Fruit fly (Drosophila melanogaster): ENCODE data around the gene CG42824.

Gene CG42824

dm6 chr3R:17391313-17391845, 14.9 kb downstream of the CG42824 start, which contains the start of the genes Brf and sds22 (continued):
- TF ChIP-seq Hr39 (GFP tag; optimal IDR thresholded peaks at IDR 0.05), result peak; percentile 98
- TF ChIP-seq Hr4 (GFP tag; optimal IDR thresholded peaks at IDR 0.05), result peak; percentile 96
- TF ChIP-seq Hr38 (GFP tag; optimal IDR thresholded peaks at IDR 0.05), result peak; percentile 32
- peak; percentile 79 for TF ChIP-seq CG6276 (GFP tag; optimal IDR thresholded peaks at IDR 0.05)
- TF ChIP-seq vri (GFP tag; optimal IDR thresholded peaks at IDR 0.05), result peak; percentile 90
- peak; percentile 91 for TF ChIP-seq dsx (GFP tag; optimal IDR thresholded peaks at IDR 0.05; ENCODE audit: poor library complexity, severe bottlenecking)
- TF ChIP-seq CG31627 (GFP tag; optimal IDR thresholded peaks at IDR 0.05), result peak; percentile 98
- peak; percentile 96 for TF ChIP-seq Met (GFP tag; optimal IDR thresholded peaks at IDR 0.05)
- TF ChIP-seq Lpt (GFP tag; optimal IDR thresholded peaks at IDR 0.05), result peak; percentile 91
- TF ChIP-seq CG8632 (GFP tag; optimal IDR thresholded peaks at IDR 0.05), result peak; percentile 93
- peak; percentile 87 for TF ChIP-seq fd59A (GFP tag; optimal IDR thresholded peaks at IDR 0.05)
- peak; percentile 73 for TF ChIP-seq CG6854 (GFP tag; optimal IDR thresholded peaks at IDR 0.05)
- TF ChIP-seq CG8119 (GFP tag; IDR thresholded peaks at IDR 0.05), result peak; percentile 88
- TF ChIP-seq salr (GFP tag; optimal IDR thresholded peaks at IDR 0.05), result peak; percentile 77 to 93
- peak; percentile 69 to 89 for TF ChIP-seq ss (GFP tag; optimal IDR thresholded peaks at IDR 0.05)
- peak; percentile 83 for TF ChIP-seq spab (GFP tag; optimal IDR thresholded peaks at IDR 0.05)

- peak; percentile 71 for TF ChIP-seq Met (GFP tag; optimal IDR thresholded peaks at IDR 0.05)
- TF ChIP-seq vri (GFP tag; optimal IDR thresholded peaks at IDR 0.05), result peak; percentile 24
- TF ChIP-seq lz (GFP tag; optimal IDR thresholded peaks at IDR 0.05), result peak; percentile 79
- TF ChIP-seq fd85E (GFP tag; optimal IDR thresholded peaks at IDR 0.05), result peak; percentile 52
- peak; percentile 58 for TF ChIP-seq fd59A (GFP tag; optimal IDR thresholded peaks at IDR 0.05)
- TF ChIP-seq eg (GFP tag; IDR thresholded peaks at IDR 0.05), result peak; percentile 92
- peak; percentile 77 for TF ChIP-seq Hr39 (GFP tag; optimal IDR thresholded peaks at IDR 0.05)
- peak; percentile 68 for TF ChIP-seq Sox14 (GFP tag; optimal IDR thresholded peaks at IDR 0.05)
- peak; percentile 79 for TF ChIP-seq esn (GFP tag; optimal IDR thresholded peaks at IDR 0.05)
- TF ChIP-seq CG9139 (GFP tag; optimal IDR thresholded peaks at IDR 0.05), result peak; percentile 34
- TF ChIP-seq CG6854 (GFP tag; optimal IDR thresholded peaks at IDR 0.05), result peak; percentile 59
- peak; percentile 54 for TF ChIP-seq dac (GFP tag; optimal IDR thresholded peaks at IDR 0.05)
- TF ChIP-seq CG4318 (GFP tag; optimal IDR thresholded peaks at IDR 0.05), result peak; percentile 48
- TF ChIP-seq pdm3 (GFP tag; optimal IDR thresholded peaks at IDR 0.05), result peak; percentile 77
- TF ChIP-seq Sox102F (GFP tag; optimal IDR thresholded peaks at IDR 0.05), result peak; percentile 68
- TF ChIP-seq Eip93F (GFP tag; optimal IDR thresholded peaks at IDR 0.05), result no peak
- TF ChIP-seq Gug (GFP tag; IDR thresholded peaks at IDR 0.05), result peak; percentile 79
- no peak for TF ChIP-seq Hr38 (GFP tag; optimal IDR thresholded peaks at IDR 0.05)
- TF ChIP-seq topi (GFP tag; optimal IDR thresholded peaks at IDR 0.05), result peak; percentile 77
- peak; percentile 51 for TF ChIP-seq CG8319 (GFP tag; optimal IDR thresholded peaks at IDR 0.05)
- TF ChIP-seq CG10631 (GFP tag; optimal IDR thresholded peaks at IDR 0.05), result peak; percentile 81
- TF ChIP-seq Eip75B (GFP tag; optimal IDR thresholded peaks at IDR 0.05), result peak; percentile 81
- peak; percentile 74 for TF ChIP-seq CG31627 (GFP tag; optimal IDR thresholded peaks at IDR 0.05)
- TF ChIP-seq Eip78C (GFP tag), result peak; percentile 91
- peak; percentile 90 for TF ChIP-seq CG8119 (GFP tag; IDR thresholded peaks at IDR 0.05)
- peak; percentile 73 for TF ChIP-seq Ets96B (tag; optimal IDR thresholded peaks at IDR 0.05)
- TF ChIP-seq salr (GFP tag; optimal IDR thresholded peaks at IDR 0.05), result peak; percentile 49 to 71
- peak; percentile 89 for TF ChIP-seq CG6163 (GFP tag; IDR thresholded peaks at IDR 0.05)
- TF ChIP-seq CG15336 (GFP tag; IDR thresholded peaks at IDR 0.05), result peak; percentile 87
- peak; percentile 83 for TF ChIP-seq acj6 (GFP tag; optimal IDR thresholded peaks at IDR 0.05)
- TF ChIP-seq spab (GFP tag; optimal IDR thresholded peaks at IDR 0.05), result peak; percentile 52
- TF ChIP-seq fkh (GFP tag; optimal IDR thresholded peaks at IDR 0.05), result peak; percentile 40
- peak; percentile 75 for TF ChIP-seq CG6792 (GFP tag; optimal IDR thresholded peaks at IDR 0.05)
- peak; percentile 74; the same call in 1 of the 2 replicates for TF ChIP-seq CG11294 (GFP tag; IDR thresholded peaks at IDR 0.05)
- TF ChIP-seq CG6808 (GFP tag; optimal IDR thresholded peaks at IDR 0.05), result peak; percentile 75
- TF ChIP-seq achi (GFP tag; optimal IDR thresholded peaks at IDR 0.05), result peak; percentile 76
- TF ChIP-seq CG1621 (tag; optimal IDR thresholded peaks at IDR 0.05), result peak; percentile 51
- TF ChIP-seq CG32006 (GFP tag; optimal IDR thresholded peaks at IDR 0.05), result peak; percentile 78
- peak; percentile 74 for TF ChIP-seq CG11902 (GFP tag; optimal IDR thresholded peaks at IDR 0.05)
- peak; percentile 64 for TF ChIP-seq CG16779 (tag; optimal IDR thresholded peaks at IDR 0.05)
These were observed 20.0 kb downstream of the CG42824 start for dm6 chr3R:17386168-17386819.
